Fruit fly (Drosophila melanogaster): Measurements from ENCODE around the gene al.

The al gene

DNA sequence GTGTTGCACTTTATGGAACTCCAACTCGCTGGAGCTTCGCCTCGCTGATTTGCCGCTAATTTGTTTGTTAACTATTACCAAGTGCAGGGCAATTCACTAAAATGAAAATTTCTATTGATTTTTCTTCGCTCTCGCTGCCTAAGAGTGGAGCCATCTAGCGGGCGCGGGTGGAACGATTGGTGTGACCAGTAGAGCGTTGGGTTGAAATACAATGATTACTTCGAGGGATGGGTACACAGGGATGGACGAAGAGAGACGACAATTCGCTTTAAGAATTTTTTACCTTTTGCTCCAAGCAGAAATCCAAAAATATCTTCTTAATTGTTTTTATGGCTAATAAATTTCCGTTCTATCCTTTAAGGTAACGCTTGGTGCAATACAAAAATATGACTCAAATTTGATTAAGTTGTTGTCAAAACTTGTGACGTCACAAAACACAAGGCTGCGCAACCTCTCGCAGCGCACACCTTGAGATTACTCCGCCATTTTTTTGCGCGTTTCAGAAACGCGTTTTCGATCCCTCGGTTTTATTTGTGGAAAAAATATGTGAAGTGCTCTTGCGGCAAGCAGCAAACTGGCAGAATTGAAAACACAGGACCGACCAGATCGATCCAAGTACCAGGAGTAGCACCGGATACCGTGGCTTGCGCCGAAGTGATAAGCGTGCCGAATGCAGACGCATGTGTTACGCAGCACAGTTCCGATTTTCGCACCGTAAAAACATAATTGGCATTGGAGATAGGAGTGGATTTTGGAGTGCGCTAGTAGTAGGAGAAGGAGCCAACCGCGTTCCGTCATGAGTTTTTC, 36.9 kb downstream of the al start, which contains the start of the genes AP-2alpha and ebi:
TSS of gene AP-2alpha (minus strand) at position 185 of the 807 bp plus-strand sequence.
TSS of gene ebi (plus strand) at position 475 of the 807 bp plus-strand sequence.
- TF ChIP-seq brk (GFP tag; optimal IDR thresholded peaks at IDR 0.05) (no peak), OdsH (GFP tag; optimal IDR thresholded peaks at IDR 0.05) (peak; percentile 82), Myc (optimal IDR thresholded peaks at IDR 0.05) (no peak), Abd-B (GFP tag; optimal IDR thresholded peaks at IDR 0.05) (no peak), ey (GFP tag; optimal IDR thresholded peaks at IDR 0.05) (peak; percentile 89), fru (GFP tag; optimal IDR thresholded peaks at IDR 0.05) (peak; percentile 94), br (GFP tag; optimal IDR thresholded peaks at IDR 0.05) (peak; percentile 89), Dfd (GFP tag; optimal IDR thresholded peaks at IDR 0.05) (no peak), Mio (GFP tag; optimal IDR thresholded peaks at IDR 0.05) (no peak), dmrt93B (GFP tag; optimal IDR thresholded peaks at IDR 0.05) (peak; percentile 81), GATAd (GFP tag; optimal IDR thresholded peaks at IDR 0.05) (no peak), foxo (GFP tag; optimal IDR thresholded peaks at IDR 0.05) (peak in 1 of 2 experiments; percentile 90), dsf (GFP tag; optimal IDR thresholded peaks at IDR 0.05; ENCODE audit: borderline replicate concordance) (peak; percentile 69), CG9705 (GFP tag; optimal IDR thresholded peaks at IDR 0.05) (peak; percentile 73), woc (GFP tag; optimal IDR thresholded peaks at IDR 0.05) (peak; percentile 97), pan (optimal IDR thresholded peaks at IDR 0.05) (no peak), Jra (GFP tag; optimal IDR thresholded peaks at IDR 0.05) (peak; percentile 71), Rel (GFP tag; optimal IDR thresholded peaks at IDR 0.05) (no peak), Rel (tag; optimal IDR thresholded peaks at IDR 0.05) (peak; percentile 60), sv (GFP tag; optimal IDR thresholded peaks at IDR 0.05) (peak; percentile 86), psq (GFP tag; optimal IDR thresholded peaks at IDR 0.05) (peak; percentile 75), rgr (GFP tag; optimal IDR thresholded peaks at IDR 0.05) (peak; percentile 83), HLH106 (tag; optimal IDR thresholded peaks at IDR 0.05) (peak; percentile 88), Sp1 (GFP tag; optimal IDR thresholded peaks at IDR 0.05) (peak; percentile 88), CG32264 (GFP tag; optimal IDR thresholded peaks at IDR 0.05) (peak; percentile 17), h (GFP tag; optimal IDR thresholded peaks at IDR 0.05) (peak; percentile 89), N (GFP tag; optimal IDR thresholded peaks at IDR 0.05) (no peak)

DNA sequence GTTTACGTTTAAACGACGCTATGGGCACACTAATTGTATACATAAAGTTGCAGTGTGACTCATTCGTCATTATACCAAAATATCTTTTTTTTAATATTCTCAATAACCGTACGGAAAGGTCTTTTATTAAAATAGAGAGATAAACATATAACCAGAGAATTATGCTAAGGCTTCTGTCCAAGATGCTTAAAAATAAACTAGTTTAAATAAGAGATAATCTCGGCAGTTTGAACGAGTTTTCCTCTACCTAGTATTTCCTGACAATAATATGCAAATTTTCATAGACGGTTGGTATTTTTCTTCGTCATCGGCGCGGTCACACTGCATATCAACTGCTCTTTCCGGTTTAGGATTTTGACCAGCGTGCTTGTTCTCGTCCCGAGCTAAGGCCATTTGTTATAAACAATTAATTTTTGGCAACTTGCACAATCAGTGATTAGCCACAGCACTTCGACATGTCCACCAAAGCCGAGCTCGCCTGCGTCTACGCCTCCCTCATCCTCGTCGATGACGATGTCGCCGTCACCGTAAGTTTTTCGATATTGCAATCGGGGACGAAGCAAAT, 41.8 kb downstream of the al start, which contains the start of the genes CG13690 and RpLP1:
TSS of gene CG13690 (minus strand) at position 33 of the 565 bp plus-strand sequence.
TSS of gene RpLP1 (plus strand) at position 333 of the 565 bp plus-strand sequence.
- no peak for TF ChIP-seq lola (GFP tag; optimal IDR thresholded peaks at IDR 0.05)
- TF ChIP-seq Sp1 (GFP tag; optimal IDR thresholded peaks at IDR 0.05): peak; percentile 87
- TF ChIP-seq ey (GFP tag; optimal IDR thresholded peaks at IDR 0.05): peak; percentile 13
- peak; percentile 67 for TF ChIP-seq dsf (GFP tag; optimal IDR thresholded peaks at IDR 0.05; ENCODE audit: borderline replicate concordance)
- TF ChIP-seq jim (GFP tag; optimal IDR thresholded peaks at IDR 0.05): no peak
- TF ChIP-seq Jra (GFP tag; optimal IDR thresholded peaks at IDR 0.05): peak; percentile 54
- TF ChIP-seq fru (GFP tag; optimal IDR thresholded peaks at IDR 0.05): peak; percentile 65
- TF ChIP-seq OdsH (GFP tag; optimal IDR thresholded peaks at IDR 0.05): peak; percentile 59
- no peak for TF ChIP-seq N (GFP tag; optimal IDR thresholded peaks at IDR 0.05)
- peak; percentile 51 for TF ChIP-seq psq (GFP tag; optimal IDR thresholded peaks at IDR 0.05)
- no peak for TF ChIP-seq sage (GFP tag; optimal IDR thresholded peaks at IDR 0.05)
- TF ChIP-seq Vsx2 (GFP tag; optimal IDR thresholded peaks at IDR 0.05; ENCODE audit: partially characterized antibody): no peak
- TF ChIP-seq Hr78 (GFP tag; optimal IDR thresholded peaks at IDR 0.05): no peak
- peak; percentile 79 for TF ChIP-seq Hr83 (GFP tag; optimal IDR thresholded peaks at IDR 0.05; ENCODE audit: poor library complexity, severe bottlenecking)
- TF ChIP-seq br (GFP tag; optimal IDR thresholded peaks at IDR 0.05): peak; percentile 74
- TF ChIP-seq CG32264 (GFP tag; optimal IDR thresholded peaks at IDR 0.05): peak; percentile 55
- no peak for TF ChIP-seq dl (GFP tag; optimal IDR thresholded peaks at IDR 0.05; ENCODE audit: insufficient read depth in 1 of 2, partially characterized antibody in 2 of 2)
- peak; percentile 41 for TF ChIP-seq Myc (optimal IDR thresholded peaks at IDR 0.05)
- TF ChIP-seq CrebA (GFP tag; optimal IDR thresholded peaks at IDR 0.05; ENCODE audit: borderline replicate concordance): no peak
- TF ChIP-seq pan (optimal IDR thresholded peaks at IDR 0.05): no peak
- TF ChIP-seq tai (GFP tag; optimal IDR thresholded peaks at IDR 0.05): no peak
- TF ChIP-seq CG9705 (GFP tag; optimal IDR thresholded peaks at IDR 0.05): peak; percentile 59
- TF ChIP-seq Dif (GFP tag; optimal IDR thresholded peaks at IDR 0.05; ENCODE audit: partially characterized antibody): no peak
- TF ChIP-seq woc (GFP tag; optimal IDR thresholded peaks at IDR 0.05): peak; percentile 53
- TF ChIP-seq GATAd (GFP tag; optimal IDR thresholded peaks at IDR 0.05): no peak
- TF ChIP-seq dmrt93B (GFP tag; optimal IDR thresholded peaks at IDR 0.05): peak; percentile 80
- TF ChIP-seq Rel (GFP tag; optimal IDR thresholded peaks at IDR 0.05): no peak
- peak; percentile 47 for TF ChIP-seq Rel (tag; optimal IDR thresholded peaks at IDR 0.05)
- peak; percentile 59 for TF ChIP-seq Hnf4 (GFP tag; optimal IDR thresholded peaks at IDR 0.05)
- TF ChIP-seq HLH106 (tag; optimal IDR thresholded peaks at IDR 0.05): peak; percentile 55
- TF ChIP-seq Abd-B (GFP tag; optimal IDR thresholded peaks at IDR 0.05): no peak
- TF ChIP-seq usp (GFP tag; optimal IDR thresholded peaks at IDR 0.05): no peak
- peak; percentile 78 for TF ChIP-seq h (GFP tag; optimal IDR thresholded peaks at IDR 0.05)
- peak; percentile 86 for TF ChIP-seq rgr (GFP tag; optimal IDR thresholded peaks at IDR 0.05)
- TF ChIP-seq brk (GFP tag; optimal IDR thresholded peaks at IDR 0.05): no peak
- no peak for TF ChIP-seq Mio (GFP tag; optimal IDR thresholded peaks at IDR 0.05)
- peak; percentile 18 to 46 for TF ChIP-seq foxo (GFP tag; optimal IDR thresholded peaks at IDR 0.05)
- TF ChIP-seq sv (GFP tag; optimal IDR thresholded peaks at IDR 0.05): peak; percentile 68
- TF ChIP-seq Dfd (GFP tag; optimal IDR thresholded peaks at IDR 0.05): no peak

Measured in whole organism, wandering third instar larva.